Worm (Caenorhabditis elegans): ENCODE measurements around the gene F21H7.12.

DNA sequence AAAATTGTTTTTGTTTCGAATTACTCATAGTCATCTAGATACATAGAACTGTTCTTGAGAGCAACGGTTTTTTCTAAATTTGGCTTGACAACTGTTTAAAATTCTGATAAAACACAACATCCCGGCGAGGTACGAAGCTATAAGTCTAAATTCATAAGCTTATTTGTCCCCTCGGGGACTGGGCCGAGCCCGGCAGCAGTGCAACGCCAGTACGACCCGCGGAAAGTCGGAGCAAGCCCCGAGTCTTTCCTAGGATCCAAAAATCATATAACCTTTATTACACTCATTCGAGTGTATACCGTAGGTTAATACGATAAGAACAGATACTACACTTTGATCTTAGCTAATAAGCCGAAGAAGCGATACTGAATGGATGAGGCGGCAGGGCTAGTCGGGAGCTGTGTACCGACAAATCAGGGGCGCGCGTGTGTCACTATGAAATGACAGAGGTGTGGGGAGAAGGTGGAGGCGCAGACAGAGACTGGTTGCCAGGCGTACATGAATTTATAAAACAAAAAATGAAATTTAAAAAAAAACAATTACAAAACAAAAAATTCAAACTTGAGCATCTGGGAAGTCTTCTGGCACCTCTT is 4.3 kb upstream of the F21H7.12 start:
- TF ChIP-seq hmg-4 (GFP tag; optimal IDR thresholded peaks at IDR 0.05) (no peak), scrt-1 (GFP tag; IDR thresholded peaks at IDR 0.05) (no peak), flt-1 (GFP tag; IDR thresholded peaks at IDR 0.05) (no peak), ama-1 (optimal IDR thresholded peaks at IDR 0.05) (no peak), ceh-13 (GFP tag; optimal IDR thresholded peaks at IDR 0.05) (no peak)

Data from whole organism, early embryonic.